Fruit fly (Drosophila melanogaster): Measurements from ENCODE around the gene CG4565.
A peak's percentile ranks its signal among the peaks of the same experiment; 100 is the strongest.

CG4565 gene

dm6 chr3R:10886462-10887315 is 34.2 kb downstream of the CG4565 start (continued):
- peak; percentile 85 for TF ChIP-seq CG6765 (GFP tag; optimal IDR thresholded peaks at IDR 0.05)
- TF ChIP-seq CG18262 (tag; optimal IDR thresholded peaks at IDR 0.05): peak; percentile 85
- TF ChIP-seq Dip2 (GFP tag; IDR thresholded peaks at IDR 0.05): no peak
- peak; percentile 57; the same call in 1 of the 2 replicates for TF ChIP-seq CG13287 (GFP tag; IDR thresholded peaks at IDR 0.05; ENCODE audit: partially characterized antibody)
- no peak for TF ChIP-seq hb (GFP tag; IDR thresholded peaks at IDR 0.05; ENCODE audit: partially characterized antibody)
- peak; percentile 56; the same call in 2 of the 3 replicates for TF ChIP-seq gce (GFP tag; IDR thresholded peaks at IDR 0.05)
- TF ChIP-seq Rx (GFP tag; IDR thresholded peaks at IDR 0.05): peak; percentile 55; the same call in 1 of the 2 replicates
- no peak for TF ChIP-seq hbn (GFP tag; IDR thresholded peaks at IDR 0.05; ENCODE audit: partially characterized antibody)
- peak; percentile 72 for TF ChIP-seq exex (tag; optimal IDR thresholded peaks at IDR 0.05)
- TF ChIP-seq CG2120 (GFP tag; optimal IDR thresholded peaks at IDR 0.05): peak; percentile 97
- TF ChIP-seq BtbVII (GFP tag; optimal IDR thresholded peaks at IDR 0.05): peak; percentile 93
- peak; percentile 27 for TF ChIP-seq CG9797 (GFP tag; optimal IDR thresholded peaks at IDR 0.05)
- no peak for TF ChIP-seq Dp (GFP tag; optimal IDR thresholded peaks at IDR 0.05)
- TF ChIP-seq Tbp (GFP tag; optimal IDR thresholded peaks at IDR 0.05): no peak
- peak; percentile 76 for TF ChIP-seq sisA (GFP tag; IDR thresholded peaks at IDR 0.05)
- peak; percentile 81 for TF ChIP-seq rib (GFP tag; IDR thresholded peaks at IDR 0.05)
- TF ChIP-seq jumu (GFP tag; optimal IDR thresholded peaks at IDR 0.05): peak; percentile 89
- peak; percentile 49 for TF ChIP-seq CG10431 (GFP tag; optimal IDR thresholded peaks at IDR 0.05)
- 0 out of 3 replicates have a peak, but pooled peaks have one; percentile 51 for TF ChIP-seq CG11093 (GFP tag; IDR thresholded peaks at IDR 0.05)
- TF ChIP-seq CG3281 (GFP tag; optimal IDR thresholded peaks at IDR 0.05): peak; percentile 92
- TF ChIP-seq CG15011 (GFP tag; optimal IDR thresholded peaks at IDR 0.05): peak; percentile 85
- TF ChIP-seq HLH3B (GFP tag; IDR thresholded peaks at IDR 0.05): peak; percentile 90
- TF ChIP-seq CG10209 (GFP tag; optimal IDR thresholded peaks at IDR 0.05): peak; percentile 91
- TF ChIP-seq E2f1 (GFP tag; IDR thresholded peaks at IDR 0.05): no peak; the same call in none of the 2 replicates
- TF ChIP-seq CG10654 (GFP tag; optimal IDR thresholded peaks at IDR 0.05): peak; percentile 72
- peak; percentile 65 for TF ChIP-seq CG3838 (GFP tag; optimal IDR thresholded peaks at IDR 0.05)
- TF ChIP-seq dmrt11E (tag; optimal IDR thresholded peaks at IDR 0.05): peak; percentile 78
- TF ChIP-seq eve (GFP tag; optimal IDR thresholded peaks at IDR 0.05): no peak
- TF ChIP-seq CG18476 (GFP tag; optimal IDR thresholded peaks at IDR 0.05): peak; percentile 73
- TF ChIP-seq HmgZ (tag; optimal IDR thresholded peaks at IDR 0.05): peak; percentile 92
- peak; percentile 87 for TF ChIP-seq wor (GFP tag; IDR thresholded peaks at IDR 0.05)
- TF ChIP-seq gsb-n (tag; optimal IDR thresholded peaks at IDR 0.05): peak; percentile 89
- TF ChIP-seq fd96Cb (tag; optimal IDR thresholded peaks at IDR 0.05): peak; percentile 74
- peak; percentile 56; the same call in 1 of the 2 replicates for TF ChIP-seq gt (GFP tag; IDR thresholded peaks at IDR 0.05)
- peak; percentile 79 for TF ChIP-seq eyg (GFP tag; optimal IDR thresholded peaks at IDR 0.05)
- TF ChIP-seq bbx (GFP tag; IDR thresholded peaks at IDR 0.05; ENCODE audit: partially characterized antibody): no peak
- peak; percentile 85 for TF ChIP-seq tio (GFP tag; optimal IDR thresholded peaks at IDR 0.05)
- TF ChIP-seq D (optimal IDR thresholded peaks at IDR 0.05): no peak
- peak; percentile 81 for TF ChIP-seq D (GFP tag; optimal IDR thresholded peaks at IDR 0.05)
- peak; percentile 90 for TF ChIP-seq CG11504 (tag; optimal IDR thresholded peaks at IDR 0.05)
- TF ChIP-seq unc-4 (GFP tag; IDR thresholded peaks at IDR 0.05; ENCODE audit: partially characterized antibody): 0 out of 2 replicates have a peak, but pooled peaks have one; percentile 35
- TF ChIP-seq CG32767 (GFP tag; IDR thresholded peaks at IDR 0.05): peak; percentile 84
- TF ChIP-seq Ptx1 (GFP tag; IDR thresholded peaks at IDR 0.05): peak; percentile 91
- TF ChIP-seq HLHmδ (GFP tag; optimal IDR thresholded peaks at IDR 0.05): no peak
- TF ChIP-seq Bteb2 (GFP tag; optimal IDR thresholded peaks at IDR 0.05): peak; percentile 88
- TF ChIP-seq CG14710 (tag; optimal IDR thresholded peaks at IDR 0.05): peak; percentile 76
- TF ChIP-seq NfI (GFP tag; optimal IDR thresholded peaks at IDR 0.05): peak; percentile 87
- peak; percentile 89 for TF ChIP-seq B-H2 (GFP tag; optimal IDR thresholded peaks at IDR 0.05)

All from whole organism, embryonic.